Fruit fly (Drosophila melanogaster) whole organism, adult: ENCODE data around the gene sordd1.
A peak's percentile ranks its signal among the peaks of the same experiment; 100 is the strongest.

ENCODE experiments used
- CG11617 ChIP-seq: fragments of 200-800 bp; sonication (Bioruptor generic); optimal IDR thresholded peaks from 2 replicates; lab custom pipeline; 2017; ENCODE audit warnings: mild to moderate bottlenecking, missing biosample characterization, missing genetic modification reagents, missing genetic modification characterization
- CG12768 ChIP-seq: fragments of 200-800 bp; sonication (Bioruptor generic); optimal IDR thresholded peaks from 2 replicates; lab custom pipeline; 2017; ENCODE audit warnings: missing biosample characterization, missing genetic modification characterization, mild to moderate bottlenecking, moderate library complexity, missing genetic modification reagents
- CG14711 ChIP-seq: fragments of 200-800 bp; sonication (Bioruptor generic); optimal IDR thresholded peaks from 2 replicates; lab custom pipeline; 2018; ENCODE audit warnings: missing biosample characterization, mild to moderate bottlenecking, missing genetic modification characterization, moderate library complexity
- CG1620 ChIP-seq: fragments of 200-800 bp; sonication (Bioruptor generic); optimal IDR thresholded peaks from 2 replicates; lab custom pipeline; 2016; ENCODE audit warnings: missing biosample characterization, missing genetic modification characterization
- CG33017 ChIP-seq: fragments of 200-800 bp; sonication (Bioruptor generic); optimal IDR thresholded peaks from 2 replicates; lab custom pipeline; 2018; ENCODE audit warnings: missing biosample characterization, mild to moderate bottlenecking, missing genetic modification characterization, moderate library complexity
- CG5204 ChIP-seq: fragments of 200-800 bp; sonication (Bioruptor generic); optimal IDR thresholded peaks from 2 replicates; lab custom pipeline; 2016; ENCODE audit warnings: missing biosample characterization, missing genetic modification characterization
- CG7045 ChIP-seq: fragments of 200-800 bp; sonication (Bioruptor generic); optimal IDR thresholded peaks from 2 replicates; lab custom pipeline; 2017; ENCODE audit warnings: missing biosample characterization, mild to moderate bottlenecking, missing genetic modification characterization
- CG7101 ChIP-seq: fragments of 200-800 bp; sonication (Bioruptor generic); optimal IDR thresholded peaks from 2 replicates; lab custom pipeline; 2018; ENCODE audit warnings: missing biosample characterization, mild to moderate bottlenecking, missing genetic modification characterization, moderate library complexity
- Clk ChIP-seq: fragments of 200-800 bp; sonication (Bioruptor generic); optimal IDR thresholded peaks from 2 replicates; lab custom pipeline; 2017; ENCODE audit warnings: missing biosample characterization, missing genetic modification characterization
- Crg-1 ChIP-seq: fragments of 200-800 bp; sonication (Bioruptor generic); optimal IDR thresholded peaks from 2 replicates; lab custom pipeline; 2016; ENCODE audit warnings: missing biosample characterization, missing genetic modification characterization
- Hr96 ChIP-seq: fragments of 200-800 bp; sonication (Bioruptor generic); optimal IDR thresholded peaks from 2 replicates; lab custom pipeline; 2016; ENCODE audit warnings: missing biosample characterization, missing genetic modification characterization
- Mnt ChIP-seq: fragments of 200-800 bp; sonication (Bioruptor generic); optimal IDR thresholded peaks from 2 replicates; lab custom pipeline; 2016; ENCODE audit warnings: missing biosample characterization, mild to moderate bottlenecking, missing genetic modification characterization
- bab1 ChIP-seq: fragments of 200-800 bp; sonication (Bioruptor generic); optimal IDR thresholded peaks from 3 replicates; lab custom pipeline; 2019; ENCODE audit warnings: missing biosample characterization, mild to moderate bottlenecking, missing genetic modification characterization, moderate library complexity
- cic ChIP-seq: fragments of 200-800 bp; sonication (Bioruptor generic); optimal IDR thresholded peaks from 2 replicates; lab custom pipeline; 2017; ENCODE audit warnings: missing biosample characterization, mild to moderate bottlenecking, missing genetic modification characterization, moderate library complexity
- cnc ChIP-seq, 2 experiments: fragments of >200 bp; optimal IDR thresholded peaks; 2 replicates each; lab custom pipeline; 2017
- kay ChIP-seq: fragments of 200-800 bp; sonication (Bioruptor generic); peaks from one replicate; lab custom pipeline; 2016; ENCODE audit warnings: missing biosample characterization, missing genetic modification characterization, borderline replicate concordance
- ovo ChIP-seq: fragments of 200-800 bp; sonication (Bioruptor generic); optimal IDR thresholded peaks from 2 replicates; lab custom pipeline; 2016; ENCODE audit warnings: missing biosample characterization, missing genetic modification characterization
- pad ChIP-seq: fragments of 200-800 bp; sonication (Bioruptor generic); optimal IDR thresholded peaks from 3 replicates; lab custom pipeline; 2017; ENCODE audit warnings: missing biosample characterization, missing genetic modification characterization, mild to moderate bottlenecking, moderate library complexity, missing genetic modification reagents
- tj ChIP-seq: fragments of 200-800 bp; sonication (Bioruptor generic); optimal IDR thresholded peaks from 3 replicates; lab custom pipeline; 2017; ENCODE audit warnings: missing biosample characterization, mild to moderate bottlenecking, missing genetic modification characterization, moderate library complexity
- toe ChIP-seq: fragments of 200-800 bp; sonication (Bioruptor generic); optimal IDR thresholded peaks from 2 replicates; lab custom pipeline; 2016; ENCODE audit warnings: missing biosample characterization, missing genetic modification characterization

sordd1 gene

DNA sequence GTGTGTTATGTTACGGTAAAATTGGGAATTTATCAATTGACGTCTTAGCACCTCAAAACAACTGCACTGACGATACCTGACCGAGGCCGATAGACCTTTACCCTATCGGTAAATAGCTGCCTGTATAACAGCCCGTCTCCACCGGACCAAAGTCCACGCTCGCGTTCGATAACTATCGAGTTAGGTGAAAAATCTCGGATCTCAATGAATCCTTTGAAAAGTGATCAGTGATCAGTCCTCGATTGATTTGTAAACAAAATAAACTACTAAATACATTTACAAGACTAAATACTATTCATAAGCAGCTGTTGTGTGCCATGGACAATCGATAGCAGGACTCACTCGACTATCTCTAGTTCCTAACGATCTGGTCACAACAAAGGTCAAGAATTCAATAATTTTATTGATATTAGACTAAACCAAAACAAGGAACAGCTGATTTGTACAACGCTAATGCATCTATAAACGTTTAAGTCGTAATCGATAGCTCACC, at the start of gene sordd1:
TSS of gene sordd1 (minus strand) at position 78 of the 493 bp plus-strand sequence.
- TF ChIP-seq toe: peak; percentile 34

DNA sequence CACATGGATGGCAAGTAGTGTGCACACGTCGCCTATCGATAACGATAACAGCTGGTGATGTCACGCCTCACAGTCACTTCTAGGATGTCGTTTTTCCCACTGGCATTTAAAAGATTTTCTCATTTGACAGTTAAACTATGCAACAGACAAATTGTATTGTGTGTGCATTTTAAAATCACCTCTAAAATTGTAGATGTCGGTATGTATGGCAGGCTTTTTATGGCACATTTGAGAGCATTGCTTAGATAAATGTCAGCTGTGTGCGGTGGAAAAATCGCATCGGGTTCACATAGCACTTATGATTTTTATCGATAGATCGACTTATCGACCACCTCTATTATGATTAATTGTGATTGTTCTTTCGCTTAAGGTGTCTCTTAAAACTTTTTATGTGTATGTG, 48.3 kb upstream of the sordd1 start, which contains the start of the genes ArgRS and CG8578:
TSS of gene ArgRS (minus strand) at position 7 of the 400 bp plus-strand sequence.
TSS of gene CG8578 (plus strand) at position 338 of the 400 bp plus-strand sequence.
- TF ChIP-seq CG11617 (peak; percentile 70), CG5204 (GFP tag; lab: Kevin White, UChicago) (no peak), cic (GFP tag; lab: Kevin White, UChicago) (peak; percentile 16), CG1620 (GFP tag; lab: Kevin White, UChicago) (peak; percentile 73), CG14711 (tag; lab: Kevin White, UChicago) (peak; percentile 22), CG7101 (tag; lab: Kevin White, UChicago) (peak; percentile 51), CG12768 (GFP tag; lab: Kevin White, UChicago) (peak; percentile 11), Clk (GFP tag; lab: Kevin White, UChicago) (no peak), Crg-1 (no peak), toe (peak; percentile 79), CG33017 (tag; lab: Kevin White, UChicago) (no peak), pad (GFP tag; lab: Kevin White, UChicago) (peak; percentile 50), bab1 (GFP tag; lab: Kevin White, UChicago) (peak; percentile 53), Mnt (GFP tag; lab: Kevin White, UChicago) (peak; percentile 88)

DNA sequence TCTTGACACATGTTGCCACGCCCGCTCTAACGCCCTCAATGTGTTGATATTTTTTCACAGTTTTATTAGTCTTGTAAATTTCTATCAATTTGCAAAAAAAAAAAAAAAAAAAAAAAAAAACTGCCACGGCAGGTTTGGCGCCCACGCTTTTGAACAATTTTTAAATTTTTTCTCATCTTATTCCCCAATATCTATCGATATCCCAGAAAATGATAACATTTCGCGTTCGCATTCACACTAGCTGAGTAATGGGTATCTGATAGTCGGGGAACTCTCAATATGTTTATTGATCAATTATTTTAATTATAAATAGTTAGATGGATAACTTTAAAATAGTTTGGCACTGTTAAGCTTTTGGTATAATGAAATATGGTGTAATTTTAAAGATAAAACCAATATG, 45.5 kb upstream of the sordd1 start:
- TF ChIP-seq cic (GFP tag; lab: Kevin White, UChicago): no peak
- TF ChIP-seq CG11617: no peak

DNA sequence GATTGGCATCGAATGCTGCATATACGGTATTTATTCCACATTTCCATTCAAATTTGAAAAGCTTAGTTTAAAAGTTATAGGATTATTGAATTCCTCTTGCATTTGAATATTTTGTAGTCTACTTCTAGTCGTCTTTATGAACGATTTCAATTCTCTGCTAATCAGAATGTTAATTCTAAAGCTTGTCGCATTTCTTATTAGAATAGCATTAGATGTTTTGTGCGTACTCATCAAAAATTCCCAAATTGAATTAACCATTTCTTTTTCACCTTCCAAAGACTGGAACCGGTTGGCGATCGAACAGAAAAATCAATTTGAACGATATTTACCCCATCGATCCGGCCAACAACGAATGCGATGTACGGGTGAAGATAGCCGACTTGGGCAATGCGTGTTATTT, 44.2 kb upstream of the sordd1 start:
- TF ChIP-seq Clk (GFP tag; lab: Kevin White, UChicago) (no peak), cic (GFP tag; lab: Kevin White, UChicago) (no peak), tj (GFP tag; lab: Kevin White, UChicago) (no peak), CG33017 (tag; lab: Kevin White, UChicago) (no peak), cnc (optimal IDR thresholded peaks at IDR 0.05; lab: Kevin White, UChicago) (no peak)

DNA sequence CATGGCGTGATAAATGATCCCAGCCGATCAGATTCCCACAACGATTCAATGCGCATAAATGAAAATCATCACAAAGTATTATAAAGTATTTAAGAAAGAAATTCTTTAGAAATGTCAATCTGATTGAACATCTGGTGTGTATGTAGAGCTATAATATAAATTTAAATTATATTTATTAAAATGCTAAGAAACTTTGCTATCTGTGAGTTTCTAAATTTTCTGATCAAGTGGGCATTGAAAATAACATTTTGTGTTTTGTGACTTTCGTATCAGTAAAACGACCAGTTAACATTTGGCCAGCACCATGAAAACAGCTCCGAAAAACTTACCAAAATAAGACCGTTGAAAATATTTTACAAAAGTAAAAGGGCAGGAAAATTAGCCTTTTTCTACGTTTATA, 41.7 kb upstream of the sordd1 start, which contains the start of gene CG8565:
TSS of gene CG8565 (plus strand) at position 301 of the 400 bp plus-strand sequence.
- TF ChIP-seq cic (GFP tag; lab: Kevin White, UChicago): no peak
- TF ChIP-seq bab1 (GFP tag; lab: Kevin White, UChicago): no peak
- TF ChIP-seq pad (GFP tag; lab: Kevin White, UChicago): no peak
- TF ChIP-seq CG33017 (tag; lab: Kevin White, UChicago): no peak
- no peak for TF ChIP-seq CG12768 (GFP tag; lab: Kevin White, UChicago)
- no peak for TF ChIP-seq Mnt (GFP tag; lab: Kevin White, UChicago)
- TF ChIP-seq ovo (GFP tag; lab: Kevin White, UChicago): no peak
- no peak for TF ChIP-seq CG7045 (GFP tag; lab: Kevin White, UChicago)
- TF ChIP-seq Crg-1: no peak
- no peak for TF ChIP-seq Hr96 (GFP tag; lab: Kevin White, UChicago)
- no peak for TF ChIP-seq CG1620 (GFP tag; lab: Kevin White, UChicago)
- no peak for TF ChIP-seq kay (GFP tag; lab: Kevin White, UChicago)

DNA sequence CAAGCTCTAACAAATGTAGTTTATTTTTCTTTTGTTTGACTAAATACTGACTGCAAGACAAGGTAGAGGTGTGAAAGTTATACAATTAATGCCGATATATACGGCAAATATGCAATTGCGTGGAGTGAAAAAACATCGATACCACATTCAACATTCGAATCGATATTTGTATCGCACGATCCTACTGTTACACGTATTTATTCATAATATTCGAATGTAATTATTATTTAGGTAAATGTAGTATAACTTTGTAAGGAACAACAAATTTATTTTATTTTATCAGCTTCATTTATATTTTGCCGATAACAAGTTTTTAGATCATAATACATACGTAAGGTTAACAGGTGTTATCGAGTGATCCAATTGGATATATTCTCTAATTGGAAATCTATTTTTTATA, 39.6 kb upstream of the sordd1 start, which contains the start of gene Chc:
TSS of gene Chc (minus strand) at position 98 of the 400 bp plus-strand sequence.
- TF ChIP-seq toe: peak; percentile 2
- peak; percentile 10 for TF ChIP-seq CG14711 (tag; lab: Kevin White, UChicago)
- TF ChIP-seq Mnt (GFP tag; lab: Kevin White, UChicago): peak; percentile 24
- no peak for TF ChIP-seq ovo (GFP tag; lab: Kevin White, UChicago)
- peak; percentile 59 for TF ChIP-seq CG1620 (GFP tag; lab: Kevin White, UChicago)
- no peak for TF ChIP-seq tj (GFP tag; lab: Kevin White, UChicago)
- TF ChIP-seq bab1 (GFP tag; lab: Kevin White, UChicago): peak; percentile 52
- TF ChIP-seq CG7101 (tag; lab: Kevin White, UChicago): peak; percentile 26

DNA sequence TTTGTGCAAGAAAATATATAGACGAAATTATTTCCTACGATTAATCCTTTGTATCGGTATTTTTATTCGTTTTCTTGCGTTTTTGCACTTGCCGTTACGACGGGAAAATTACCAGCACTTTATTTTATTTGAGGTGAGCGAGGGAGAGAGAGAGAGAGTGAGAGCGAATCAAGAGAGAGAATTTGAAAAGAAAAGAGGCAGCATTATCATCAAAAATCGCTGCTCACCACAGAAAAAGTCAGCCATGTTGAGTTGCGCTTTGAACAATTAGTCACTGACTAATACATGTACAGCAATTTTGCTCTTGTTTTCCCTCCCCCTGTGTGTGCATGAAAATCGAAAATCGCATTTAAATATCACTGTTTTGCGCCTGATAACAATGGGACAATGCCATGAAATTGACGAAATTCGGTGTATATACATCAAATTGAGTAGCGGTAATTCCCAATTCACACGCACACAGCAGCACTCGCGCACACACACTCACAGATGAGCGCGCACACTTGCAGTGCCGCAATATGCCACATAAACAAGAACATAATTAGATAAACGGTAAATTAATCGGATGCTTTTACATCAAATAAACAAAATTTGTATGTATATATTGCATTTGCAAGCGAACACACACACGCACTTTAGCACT, 38.9 kb upstream of the sordd1 start:
- TF ChIP-seq ovo (GFP tag; lab: Kevin White, UChicago) (peak; percentile 29), pad (GFP tag; lab: Kevin White, UChicago) (peak; percentile 74), CG11617 (peak; percentile 38), CG12768 (GFP tag; lab: Kevin White, UChicago) (no peak), Mnt (GFP tag; lab: Kevin White, UChicago) (peak; percentile 43), cnc (optimal IDR thresholded peaks at IDR 0.05; lab: Kevin White, UChicago) (no peak), kay (GFP tag; lab: Kevin White, UChicago) (peak; percentile 96), Hr96 (GFP tag; lab: Kevin White, UChicago) (no peak), Crg-1 (no peak), bab1 (GFP tag; lab: Kevin White, UChicago) (no peak), tj (GFP tag; lab: Kevin White, UChicago) (peak; percentile 80), CG7045 (GFP tag; lab: Kevin White, UChicago) (no peak), CG7101 (tag; lab: Kevin White, UChicago) (no peak)
